Worm (Caenorhabditis elegans) whole organism, young adult: Measurements from ENCODE around the gene ZK813.5.

Experiments used
- B0035.1 ChIP-seq: sonication (generic microtip); optimal IDR thresholded peaks from 2 replicates; lab custom pipeline; 2016; ENCODE audit warnings: missing genetic modification characterization, mild to moderate bottlenecking, missing compliant biosample characterization, missing genotype, missing genetic modification reagents
- F39B2.1 ChIP-seq: fragments of 200-800 bp; sonication (Bioruptor generic); IDR thresholded peaks from 2 replicates; pipeline ENCODE4 v1.3.6; 2022; ENCODE audit warnings: missing genetic modification reagents, missing genetic modification characterization, missing compliant biosample characterization
- F57C9.4 ChIP-seq: sonication (generic microtip); optimal IDR thresholded peaks from 2 replicates; lab custom pipeline; 2017; ENCODE audit warnings: mild to moderate bottlenecking, missing genetic modification characterization, missing compliant biosample characterization
- T26A5.8 ChIP-seq: sonication (generic microtip); optimal IDR thresholded peaks from 2 replicates; lab custom pipeline; 2016; ENCODE audit warnings: missing genetic modification characterization, missing compliant biosample characterization
- Y53G8AR.9 ChIP-seq: fragments of 200-800 bp; sonication (Bioruptor generic); conservative IDR thresholded peaks from 2 replicates; pipeline ENCODE4 v1.3.6; 2022; ENCODE audit warnings: missing genetic modification reagents, missing genetic modification characterization, missing compliant biosample characterization
- Y56A3A.18 ChIP-seq: fragments of 200-800 bp; sonication (Bioruptor generic); IDR thresholded peaks from 2 replicates; pipeline ENCODE4 v1.3.6; 2022; ENCODE audit warnings: missing genetic modification reagents, missing genetic modification characterization, missing compliant biosample characterization
- aptf-2 ChIP-seq: fragments of 200-800 bp; sonication (Bioruptor generic); conservative IDR thresholded peaks from 2 replicates; pipeline ENCODE4 v1.3.6; 2022; ENCODE audit warnings: missing genetic modification reagents, missing genetic modification characterization, missing compliant biosample characterization
- atf-7 ChIP-seq: sonication (generic microtip); optimal IDR thresholded peaks from 2 replicates; lab custom pipeline; 2017; ENCODE audit warnings: mild to moderate bottlenecking, missing genetic modification characterization, missing compliant biosample characterization
- ccch-3 ChIP-seq: fragments of 200-800 bp; sonication (Bioruptor generic); optimal IDR thresholded peaks from 2 replicates; lab custom pipeline; 2018; ENCODE audit warnings: mild to moderate bottlenecking, missing genetic modification characterization, missing compliant biosample characterization
- ceh-100 ChIP-seq: fragments of 200-800 bp; sonication (Bioruptor generic); IDR thresholded peaks from 2 replicates; pipeline ENCODE4 v1.3.6; 2022; ENCODE audit warnings: missing genetic modification reagents, missing genetic modification characterization, missing compliant biosample characterization
- chd-7 ChIP-seq: sonication (generic microtip); optimal IDR thresholded peaks from 2 replicates; lab custom pipeline; 2016; ENCODE audit warnings: mild to moderate bottlenecking, missing genetic modification characterization, moderate library complexity, missing compliant biosample characterization
- egl-18 ChIP-seq: fragments of 200-800 bp; sonication (Bioruptor generic); IDR thresholded peaks from 2 replicates; pipeline ENCODE4 v1.3.6; 2022; ENCODE audit warnings: missing genetic modification reagents, missing genetic modification characterization, missing compliant biosample characterization
- egl-44 ChIP-seq: fragments of 200-800 bp; sonication (Bioruptor generic); IDR thresholded peaks from 2 replicates; pipeline ENCODE4 v1.3.6; 2022; ENCODE audit warnings: missing genetic modification reagents, missing genetic modification characterization, missing compliant biosample characterization
- fkh-3 ChIP-seq: sonication (generic microtip); optimal IDR thresholded peaks from 2 replicates; lab custom pipeline; 2016; ENCODE audit warnings: mild to moderate bottlenecking, missing genetic modification characterization, missing compliant biosample characterization
- let-607 ChIP-seq, 2 experiments: fragments of 200-800 bp in 1 of 2; sonication (Bioruptor generic) in 1 of 2; sonication (generic microtip) in 1 of 2; optimal IDR thresholded peaks; 2 replicates each; lab custom pipeline; 2016 to 2018; ENCODE audit warnings: mild to moderate bottlenecking in 2 of 2, missing compliant biosample characterization in 2 of 2, missing genetic modification characterization in 2 of 2, moderate library complexity in 2 of 2, missing genotype in 1 of 2
- lsl-1 ChIP-seq: fragments of 200-800 bp; sonication (Bioruptor generic); optimal IDR thresholded peaks from 2 replicates; lab custom pipeline; 2018; ENCODE audit warnings: mild to moderate bottlenecking, missing genetic modification characterization, moderate library complexity, missing compliant biosample characterization
- lsy-27 ChIP-seq: sonication (generic microtip); optimal IDR thresholded peaks from 2 replicates; lab custom pipeline; 2017; ENCODE audit warnings: missing genetic modification characterization, mild to moderate bottlenecking, missing compliant biosample characterization, antibody characterized with exemption, missing genotype, borderline replicate concordance; ENCODE audit not compliant: insufficient read depth
- nhr-120 ChIP-seq: fragments of 200-800 bp; sonication (Bioruptor generic); IDR thresholded peaks from 2 replicates; pipeline ENCODE4 v1.3.6; 2022; ENCODE audit warnings: missing genetic modification characterization, missing compliant biosample characterization
- nhr-80 ChIP-seq: sonication (generic microtip); optimal IDR thresholded peaks from 2 replicates; lab custom pipeline; 2016; ENCODE audit warnings: missing genetic modification characterization, missing compliant biosample characterization
- pbrm-1 ChIP-seq: fragments of 200-800 bp; sonication (Bioruptor generic); IDR thresholded peaks from 2 replicates; pipeline ENCODE4 v1.3.6; 2022; ENCODE audit warnings: missing genetic modification reagents, missing genetic modification characterization, missing compliant biosample characterization
- rpc-1 ChIP-seq, 2 experiments: fragments of 150-350 bp in 1 of 2; sonication (generic microtip) in 1 of 2; optimal IDR thresholded peaks; 2 replicates each; lab custom pipeline; 2014 to 2018; ENCODE audit warnings: missing biosample characterization in 1 of 2, missing genetic modification characterization in 1 of 2, missing genetic modification reagents in 1 of 2, missing genotype in 1 of 2
- sdz-38 ChIP-seq: sonication (generic microtip); optimal IDR thresholded peaks from 2 replicates; lab custom pipeline; 2016; ENCODE audit warnings: missing genotype, missing genetic modification characterization, missing compliant biosample characterization
- snpc-1.1 ChIP-seq: sonication (generic microtip); optimal IDR thresholded peaks from 2 replicates; lab custom pipeline; 2017; ENCODE audit warnings: missing genetic modification characterization, mild to moderate bottlenecking, missing compliant biosample characterization, antibody characterized with exemption, moderate library complexity, missing genotype, missing genetic modification reagents; ENCODE audit not compliant: insufficient read depth
- snpc-1.3 ChIP-seq: sonication (generic microtip); optimal IDR thresholded peaks from 2 replicates; lab custom pipeline; 2017; ENCODE audit warnings: missing genetic modification characterization, mild to moderate bottlenecking, missing compliant biosample characterization, antibody characterized with exemption, moderate library complexity, missing genotype, missing genetic modification reagents; ENCODE audit not compliant: insufficient read depth
- snpc-4 ChIP-seq, 5 experiments: fragments of 150-350 bp in 1 of 5; sonication (generic microtip) in 4 of 5; optimal IDR thresholded peaks; 2 replicates each; lab custom pipeline; 2014 to 2018; ENCODE audit warnings: missing genetic modification characterization in 5 of 5, missing biosample characterization in 3 of 5, antibody characterized with exemption in 2 of 5, mild to moderate bottlenecking in 2 of 5, missing compliant biosample characterization in 2 of 5, missing genotype in 2 of 5, moderate library complexity in 2 of 5, missing genetic modification reagents in 1 of 5
- tbp1 ChIP-seq: fragments of 200-800 bp; sonication (Bioruptor generic); optimal IDR thresholded peaks from 2 replicates; lab custom pipeline; 2018; ENCODE audit warnings: mild to moderate bottlenecking, missing genetic modification characterization, missing compliant biosample characterization
- tlf-1 ChIP-seq: fragments of 200-800 bp; sonication (Bioruptor generic); optimal IDR thresholded peaks from 2 replicates; lab custom pipeline; 2018; ENCODE audit warnings: mild to moderate bottlenecking, missing genetic modification characterization, missing compliant biosample characterization
- unc-62 ChIP-seq: fragments of 150-350 bp; optimal IDR thresholded peaks from 2 replicates; lab custom pipeline; 2014; ENCODE audit warnings: missing biosample characterization, missing genetic modification reagents, missing genetic modification characterization
- ztf-18 ChIP-seq: sonication (generic microtip); optimal IDR thresholded peaks from 2 replicates; lab custom pipeline; 2016; ENCODE audit warnings: missing genotype, mild to moderate bottlenecking, missing genetic modification characterization, missing compliant biosample characterization
- ztf-22 ChIP-seq: fragments of 200-800 bp; sonication (Bioruptor generic); optimal IDR thresholded peaks from 2 replicates; lab custom pipeline; 2018; ENCODE audit warnings: mild to moderate bottlenecking, missing genetic modification characterization, moderate library complexity, missing compliant biosample characterization

The ZK813.5 gene

ce11 chrX:3408717-3409303, 42.2 kb downstream of the ZK813.5 start (continued):
- TF ChIP-seq B0035.1 (tag; lab: Kevin White, UChicago) (no peak), fkh-3 (tag; lab: Kevin White, UChicago) (no peak), tlf-1 (GFP tag; lab: Kevin White, UChicago) (peak; percentile 37), tbp1 (GFP tag; lab: Kevin White, UChicago) (no peak), rpc-1 (optimal IDR thresholded peaks at IDR 0.05; lab: Kevin White, UChicago) (no peak), rpc-1 (tag; optimal IDR thresholded peaks at IDR 0.05; lab: Kevin White, UChicago) (no peak), sdz-38 (tag; lab: Kevin White, UChicago) (no peak), pbrm-1 (GFP tag; lab: Robert Waterston, UW) (peak; percentile 44), ccch-3 (no peak), ceh-100 (GFP tag; lab: Robert Waterston, UW) (peak; percentile 25; the same call in 1 of the 2 replicates), snpc-1.1 (no peak)

- TF ChIP-seq Y56A3A.18 (GFP tag; lab: Robert Waterston, UW) (peak; percentile 59; the same call in 1 of the 2 replicates), Y53G8AR.9 (GFP tag; lab: Robert Waterston, UW) (0 out of 2 replicates have a peak, but pooled peaks have one; percentile 54)
These were observed 45.2 kb downstream of the ZK813.5 start for ce11 chrX:3405813-3406212.

- TF ChIP-seq T26A5.8 (tag; lab: Kevin White, UChicago) (no peak), nhr-80 (tag; lab: Kevin White, UChicago) (peak; percentile 83), egl-44 (GFP tag; lab: Robert Waterston, UW) (no peak), ztf-22 (peak; percentile 58), atf-7 (tag; lab: Kevin White, UChicago) (peak; percentile 66), ccch-3 (no peak), chd-7 (tag; lab: Kevin White, UChicago) (peak; percentile 56), lsl-1 (GFP tag; lab: Kevin White, UChicago) (no peak), ztf-18 (no peak), let-607 (tag; optimal IDR thresholded peaks at IDR 0.05; lab: Kevin White, UChicago) (peak in 1 of 2 experiments; percentile 69)
These were observed 47.8 kb downstream of the ZK813.5 start, which contains the start of gene vit-5 for ce11 chrX:3403195-3403594. vit-5 (plus strand) TSS chrX:3403471.

- TF ChIP-seq snpc-1.1 (no peak), egl-18 (GFP tag; lab: Robert Waterston, UW) (no peak), aptf-2 (GFP tag; lab: Robert Waterston, UW) (no peak), lsl-1 (GFP tag; lab: Kevin White, UChicago) (no peak), nhr-120 (GFP tag; lab: Robert Waterston, UW) (no peak), snpc-1.3 (tag; lab: Kevin White, UChicago) (no peak), F39B2.1 (GFP tag; lab: Robert Waterston, UW) (no peak), snpc-4 (GFP tag; optimal IDR thresholded peaks at IDR 0.05; lab: Kevin White, UChicago) (no peak), snpc-4 (tag; optimal IDR thresholded peaks at IDR 0.05; lab: Kevin White, UChicago) (no peak), F57C9.4 (tag; lab: Kevin White, UChicago) (no peak), unc-62 (GFP tag; lab: Kevin White, UChicago) (no peak), lsy-27 (tag; lab: Kevin White, UChicago) (no peak)
These were observed 49.3 kb downstream of the ZK813.5 start, which contains the start of gene C04F6.9 for ce11 chrX:3401701-3402100. C04F6.9 (plus strand) TSS chrX:3402001.
